Worm (Caenorhabditis elegans) whole organism, L2 larva: Measurements from ENCODE around the gene F39G3.2.

Experiments
- F13H6.1 ChIP-seq: sonication (generic microtip); optimal IDR thresholded peaks from 2 replicates; lab custom pipeline; 2016; ENCODE audit warnings: missing genetic modification characterization, missing compliant biosample characterization
- Y55F3AM.14 ChIP-seq: fragments of 200-800 bp; sonication (Bioruptor generic); optimal IDR thresholded peaks from 2 replicates; lab custom pipeline; 2018; ENCODE audit warnings: mild to moderate bottlenecking, missing genetic modification characterization, missing compliant biosample characterization
- ZK546.5 ChIP-seq: sonication (generic microtip); optimal IDR thresholded peaks from 2 replicates; lab custom pipeline; 2017; ENCODE audit warnings: missing biosample characterization, missing genetic modification characterization
- alr-1 ChIP-seq: fragments of 150-350 bp; optimal IDR thresholded peaks from 2 replicates; lab custom pipeline; 2014; ENCODE audit warnings: missing biosample characterization, missing genetic modification characterization
- aly-2 ChIP-seq: fragments of 150-350 bp; optimal IDR thresholded peaks from 2 replicates; lab custom pipeline; 2014; ENCODE audit warnings: missing biosample characterization, missing genetic modification characterization
- ama-1 ChIP-seq: fragments of 150-350 bp; optimal IDR thresholded peaks from 2 replicates; lab custom pipeline; 2018; ENCODE audit warnings: inconsistent platforms
- ceh-82 ChIP-seq: fragments of 150-350 bp; optimal IDR thresholded peaks from 2 replicates; lab custom pipeline; 2014; ENCODE audit warnings: missing biosample characterization, missing genetic modification characterization
- crh-2 ChIP-seq: sonication (generic microtip); optimal IDR thresholded peaks from 2 replicates; lab custom pipeline; 2017; ENCODE audit warnings: missing biosample characterization, missing genetic modification characterization
- dmd-4 ChIP-seq: sonication (generic microtip); optimal IDR thresholded peaks from 2 replicates; lab custom pipeline; 2017; ENCODE audit warnings: missing biosample characterization, missing genetic modification characterization
- egl-27 ChIP-seq: sonication (generic microtip); optimal IDR thresholded peaks from 3 replicates; lab custom pipeline; 2017; ENCODE audit warnings: missing biosample characterization, missing genetic modification reagents, missing genetic modification characterization
- elt-1 ChIP-seq: fragments of 150-350 bp; optimal IDR thresholded peaks from 2 replicates; lab custom pipeline; 2014; ENCODE audit warnings: missing biosample characterization, missing genetic modification characterization
- fos-1 ChIP-seq: fragments of 150-350 bp; optimal IDR thresholded peaks from 2 replicates; lab custom pipeline; 2014; ENCODE audit warnings: missing biosample characterization, missing genetic modification characterization
- gmeb-1 ChIP-seq: fragments of 150-350 bp; optimal IDR thresholded peaks from 2 replicates; lab custom pipeline; 2014; ENCODE audit warnings: missing biosample characterization, missing genetic modification characterization
- lin-13 ChIP-seq: fragments of 150-350 bp; optimal IDR thresholded peaks from 2 replicates; lab custom pipeline; 2014; ENCODE audit warnings: missing biosample characterization, missing genetic modification reagents, missing genetic modification characterization
- lin-39 ChIP-seq: fragments of 150-350 bp; optimal IDR thresholded peaks from 2 replicates; lab custom pipeline; 2014; ENCODE audit warnings: missing biosample characterization, missing genetic modification reagents, missing genetic modification characterization
- lsy-2 ChIP-seq, 2 experiments: fragments of 150-350 bp in 1 of 2; sonication (generic microtip) in 1 of 2; optimal IDR thresholded peaks; 2 replicates each; lab custom pipeline; 2014 to 2017; ENCODE audit warnings: missing biosample characterization in 2 of 2, missing genetic modification characterization in 2 of 2
- mab-5 ChIP-seq: fragments of 150-350 bp; optimal IDR thresholded peaks from 2 replicates; lab custom pipeline; 2014; ENCODE audit warnings: missing biosample characterization, missing genetic modification characterization
- mbf-1 ChIP-seq: sonication (generic microtip); optimal IDR thresholded peaks from 2 replicates; lab custom pipeline; 2017; ENCODE audit warnings: missing biosample characterization, missing genetic modification characterization
- nhr-129 ChIP-seq: fragments of 150-350 bp; optimal IDR thresholded peaks from 2 replicates; lab custom pipeline; 2014; ENCODE audit warnings: missing biosample characterization, missing genetic modification characterization
- nhr-21 ChIP-seq: fragments of 150-350 bp; optimal IDR thresholded peaks from 2 replicates; lab custom pipeline; 2014; ENCODE audit warnings: missing biosample characterization, missing genetic modification characterization
- nhr-237 ChIP-seq: fragments of 150-350 bp; optimal IDR thresholded peaks from 2 replicates; lab custom pipeline; 2014; ENCODE audit warnings: missing biosample characterization, missing genetic modification characterization
- nhr-25 ChIP-seq: fragments of 150-350 bp; sonication (generic microtip); optimal IDR thresholded peaks from 3 replicates; lab custom pipeline; 2014; ENCODE audit warnings: missing biosample characterization, missing genetic modification characterization
- nhr-6 ChIP-seq: fragments of 150-350 bp; optimal IDR thresholded peaks from 2 replicates; lab custom pipeline; 2014; ENCODE audit warnings: missing biosample characterization, missing genetic modification characterization
- nhr-77 ChIP-seq: fragments of 150-350 bp; optimal IDR thresholded peaks from 2 replicates; lab custom pipeline; 2014; ENCODE audit warnings: missing biosample characterization, missing genetic modification characterization
- peb-1 ChIP-seq: fragments of 150-350 bp; optimal IDR thresholded peaks from 2 replicates; lab custom pipeline; 2014; ENCODE audit warnings: missing biosample characterization, missing genetic modification characterization
- sem-4 ChIP-seq: fragments of 150-350 bp; optimal IDR thresholded peaks from 2 replicates; lab custom pipeline; 2014; ENCODE audit warnings: missing biosample characterization, missing genetic modification reagents, missing genetic modification characterization
- skn-1 ChIP-seq: sonication (generic microtip); optimal IDR thresholded peaks from 2 replicates; lab custom pipeline; 2017; ENCODE audit warnings: missing biosample characterization, missing genetic modification characterization
- sma-3 ChIP-seq: sonication (generic microtip); optimal IDR thresholded peaks from 2 replicates; lab custom pipeline; 2016; ENCODE audit warnings: missing genetic modification reagents, missing genetic modification characterization, missing compliant biosample characterization
- sma-9 ChIP-seq, 2 experiments: fragments of 150-350 bp in 1 of 2; sonication (generic microtip) in 1 of 2; optimal IDR thresholded peaks; 2 replicates each; lab custom pipeline; 2014 to 2016; ENCODE audit warnings: missing genetic modification characterization in 2 of 2, mild to moderate bottlenecking in 1 of 2, missing biosample characterization in 1 of 2, missing compliant biosample characterization in 1 of 2, missing genetic modification reagents in 1 of 2, moderate library complexity in 1 of 2
- unc-39 ChIP-seq: fragments of 150-350 bp; optimal IDR thresholded peaks from 2 replicates; lab custom pipeline; 2014; ENCODE audit warnings: missing biosample characterization, missing genetic modification characterization
- unc-55 ChIP-seq: fragments of 150-350 bp; sonication (generic microtip); optimal IDR thresholded peaks from 3 replicates; lab custom pipeline; 2014; ENCODE audit warnings: missing biosample characterization, missing genetic modification reagents, missing genetic modification characterization
- unc-62 ChIP-seq: fragments of 150-350 bp; optimal IDR thresholded peaks from 2 replicates; lab custom pipeline; 2014; ENCODE audit warnings: missing biosample characterization, missing genetic modification reagents, missing genetic modification characterization
- zag-1 ChIP-seq: fragments of 150-350 bp; optimal IDR thresholded peaks from 2 replicates; lab custom pipeline; 2014; ENCODE audit warnings: missing biosample characterization, missing genetic modification characterization
- ztf-1 ChIP-seq: fragments of 200-800 bp; sonication (Bioruptor generic); conservative IDR thresholded peaks from 2 replicates; pipeline ENCODE4 v1.3.6; 2022; ENCODE audit warnings: missing genetic modification characterization, missing compliant biosample characterization
- ztf-4 ChIP-seq: fragments of 150-350 bp; optimal IDR thresholded peaks from 2 replicates; lab custom pipeline; 2014; ENCODE audit warnings: missing biosample characterization, missing genetic modification characterization

The F39G3.2 gene

ce11 chrV:4777388-4777986 is 39.9 kb downstream of the F39G3.2 start, which contains the start of gene C18G1.1:
TSS of gene C18G1.1 (plus strand) at chrV:4777960.
- TF ChIP-seq F13H6.1 (peak; percentile 11), lin-39 (no peak), nhr-129 (tag; lab: Kevin White, UChicago) (peak; percentile 68), sma-9 (GFP tag; optimal IDR thresholded peaks at IDR 0.05; lab: Kevin White, UChicago) (peak; percentile 33), sma-9 (tag; optimal IDR thresholded peaks at IDR 0.05; lab: Kevin White, UChicago) (no peak), alr-1 (tag; lab: Kevin White, UChicago) (no peak)
- TF ChIP-seq, all 48 proteins: peak for 3

ce11 chrV:4783313-4783712 is 45.7 kb downstream of the F39G3.2 start, which contains the start of gene Y60C6A.1:
TSS of gene Y60C6A.1 (plus strand) at chrV:4783613.
- no peak for TF ChIP-seq unc-55 (GFP tag; lab: Kevin White, UChicago)
- TF ChIP-seq nhr-237 = no peak
- TF ChIP-seq mbf-1 (tag; lab: Kevin White, UChicago) = no peak
- no peak for TF ChIP-seq dmd-4 (tag; lab: Kevin White, UChicago)
- no peak for TF ChIP-seq unc-62 (GFP tag; lab: Kevin White, UChicago)
- TF ChIP-seq gmeb-1 (tag; lab: Kevin White, UChicago) = no peak
- TF ChIP-seq egl-27 (tag; lab: Kevin White, UChicago) = no peak

ce11 chrV:4785333-4785852 is 47.8 kb downstream of the F39G3.2 start, which contains the start of the genes Y60C6A.2 and Y60C6A.3:
TSS of gene Y60C6A.2 (minus strand) at chrV:4785433.
TSS of gene Y60C6A.3 (plus strand) at chrV:4785802.
- no peak for TF ChIP-seq skn-1 (tag; lab: Kevin White, UChicago)
- TF ChIP-seq nhr-21 = no peak
- TF ChIP-seq nhr-77 (tag; lab: Kevin White, UChicago) = no peak
- no peak for TF ChIP-seq nhr-25
- TF ChIP-seq alr-1 (tag; lab: Kevin White, UChicago) = no peak
- TF ChIP-seq unc-62 (GFP tag; lab: Kevin White, UChicago) = no peak
- no peak for TF ChIP-seq nhr-129 (tag; lab: Kevin White, UChicago)
- TF ChIP-seq nhr-6 (tag; lab: Kevin White, UChicago) = no peak
- no peak for TF ChIP-seq sem-4 (tag; lab: Kevin White, UChicago)
- no peak for TF ChIP-seq lsy-2 (tag; optimal IDR thresholded peaks at IDR 0.05; lab: Kevin White, UChicago)
- TF ChIP-seq, all 48 proteins: peak for 0

ce11 chrV:4787166-4787565 is 49.5 kb downstream of the F39G3.2 start, which contains the start of gene R02F11.9:
TSS of gene R02F11.9 (plus strand) at chrV:4787466.
- TF ChIP-seq nhr-21 = no peak
- TF ChIP-seq peb-1 = no peak
- TF ChIP-seq mbf-1 (tag; lab: Kevin White, UChicago) = no peak
- no peak for TF ChIP-seq fos-1 (tag; lab: Kevin White, UChicago)
- no peak for TF ChIP-seq skn-1 (tag; lab: Kevin White, UChicago)
- TF ChIP-seq sem-4 (tag; lab: Kevin White, UChicago) = no peak
- no peak for TF ChIP-seq crh-2
- no peak for TF ChIP-seq ama-1
- no peak for TF ChIP-seq aly-2 (tag; lab: Kevin White, UChicago)
- no peak for TF ChIP-seq nhr-25
- TF ChIP-seq F13H6.1 = no peak
- no peak for TF ChIP-seq zag-1 (tag; lab: Kevin White, UChicago)
- no peak for TF ChIP-seq unc-39
- TF ChIP-seq gmeb-1 (tag; lab: Kevin White, UChicago) = no peak
- TF ChIP-seq dmd-4 (tag; lab: Kevin White, UChicago) = no peak
- no peak for TF ChIP-seq ztf-1
- no peak for TF ChIP-seq elt-1

- TF ChIP-seq ZK546.5 (tag; lab: Kevin White, UChicago) = no peak
- no peak for TF ChIP-seq egl-27 (tag; lab: Kevin White, UChicago)
- no peak for TF ChIP-seq mab-5 (tag; lab: Kevin White, UChicago)
- TF ChIP-seq unc-39 = no peak
- no peak for TF ChIP-seq F13H6.1
- TF ChIP-seq nhr-77 (tag; lab: Kevin White, UChicago) = no peak
- TF ChIP-seq skn-1 (tag; lab: Kevin White, UChicago) = no peak
- TF ChIP-seq lin-13 (GFP tag; lab: Kevin White, UChicago) = no peak
- no peak for TF ChIP-seq ztf-4
- no peak for TF ChIP-seq ceh-82 (tag; lab: Kevin White, UChicago)
- no peak for TF ChIP-seq sma-3 (GFP tag; lab: Kevin White, UChicago)
- TF ChIP-seq sem-4 (tag; lab: Kevin White, UChicago) = no peak
- TF ChIP-seq peb-1 = no peak
- TF ChIP-seq Y55F3AM.14 = no peak
- TF ChIP-seq lsy-2 (tag; optimal IDR thresholded peaks at IDR 0.05; lab: Kevin White, UChicago) = no peak
- TF ChIP-seq sma-9 (GFP tag; optimal IDR thresholded peaks at IDR 0.05; lab: Kevin White, UChicago) = no peak
- TF ChIP-seq sma-9 (tag; optimal IDR thresholded peaks at IDR 0.05; lab: Kevin White, UChicago) = no peak
- TF ChIP-seq dmd-4 (tag; lab: Kevin White, UChicago) = no peak
- TF ChIP-seq, all 48 proteins: peak for 0
Observed at ce11 chrV:4787836-4788235, 50.2 kb downstream of the F39G3.2 start.
